Worm (Caenorhabditis elegans) whole organism, mixed stage, embryonic: ENCODE data around the gene R74.7.

ENCODE experiments used
- M03D4.4 ChIP-seq: sonication (generic microtip); optimal IDR thresholded peaks from 2 replicates; lab custom pipeline; 2017; ENCODE audit warnings: mild to moderate bottlenecking, missing genetic modification characterization, missing compliant biosample characterization
- bed-3 ChIP-seq: fragments of 200-800 bp; sonication (Bioruptor generic); optimal IDR thresholded peaks from 3 replicates; lab custom pipeline; 2018; ENCODE audit warnings: mild to moderate bottlenecking, missing genetic modification characterization, moderate library complexity, missing compliant biosample characterization
- blmp-1 ChIP-seq: fragments of 150-350 bp; optimal IDR thresholded peaks from 2 replicates; lab custom pipeline; 2014; ENCODE audit warnings: missing biosample characterization, missing genetic modification characterization
- ceh-39 ChIP-seq: fragments of 150-350 bp; optimal IDR thresholded peaks from 2 replicates; lab custom pipeline; 2014; ENCODE audit warnings: missing biosample characterization, missing genetic modification characterization
- ceh-43 ChIP-seq: fragments of 200-800 bp; sonication (Bioruptor generic); optimal IDR thresholded peaks from 2 replicates; lab custom pipeline; 2018; ENCODE audit warnings: mild to moderate bottlenecking, missing genetic modification characterization, moderate library complexity, missing compliant biosample characterization
- ceh-83 ChIP-seq: fragments of 200-800 bp; sonication (Bioruptor generic); optimal IDR thresholded peaks from 2 replicates; lab custom pipeline; 2018; ENCODE audit warnings: mild to moderate bottlenecking, missing genetic modification characterization, missing compliant biosample characterization
- cnd-1 ChIP-seq: fragments of 200-800 bp; sonication (Bioruptor generic); optimal IDR thresholded peaks from 2 replicates; lab custom pipeline; 2018; ENCODE audit warnings: mild to moderate bottlenecking, missing genetic modification characterization, missing compliant biosample characterization
- drap-1 ChIP-seq: fragments of 200-800 bp; sonication (Bioruptor generic); optimal IDR thresholded peaks from 3 replicates; lab custom pipeline; 2018; ENCODE audit warnings: mild to moderate bottlenecking, missing genetic modification characterization, missing compliant biosample characterization
- elt-1 ChIP-seq: sonication (generic microtip); optimal IDR thresholded peaks from 2 replicates; lab custom pipeline; 2017; ENCODE audit warnings: missing genetic modification characterization, mild to moderate bottlenecking, missing compliant biosample characterization, antibody characterized with exemption, moderate library complexity, borderline replicate concordance; ENCODE audit not compliant: insufficient read depth
- elt-3 ChIP-seq: fragments of 150-350 bp; optimal IDR thresholded peaks from 2 replicates; lab custom pipeline; 2014; ENCODE audit warnings: missing biosample characterization, missing genetic modification characterization
- flh-1 ChIP-seq: fragments of 200-800 bp; sonication (Bioruptor generic); optimal IDR thresholded peaks from 2 replicates; lab custom pipeline; 2018; ENCODE audit warnings: mild to moderate bottlenecking, missing genetic modification characterization, moderate library complexity, missing compliant biosample characterization
- ham-2 ChIP-seq: fragments of 200-800 bp; sonication (Bioruptor generic); optimal IDR thresholded peaks from 2 replicates; lab custom pipeline; 2018; ENCODE audit warnings: mild to moderate bottlenecking, missing genetic modification characterization, missing compliant biosample characterization
- hlh-1 ChIP-seq: fragments of 150-350 bp; optimal IDR thresholded peaks from 2 replicates; lab custom pipeline; 2014; ENCODE audit warnings: missing biosample characterization, missing genetic modification reagents, missing genetic modification characterization
- lin-13 ChIP-seq: fragments of 150-350 bp; optimal IDR thresholded peaks from 2 replicates; lab custom pipeline; 2014; ENCODE audit warnings: missing biosample characterization, missing genetic modification characterization
- lin-32 ChIP-seq: fragments of 200-800 bp; sonication (Bioruptor generic); optimal IDR thresholded peaks from 2 replicates; lab custom pipeline; 2018; ENCODE audit warnings: mild to moderate bottlenecking, missing genetic modification characterization, missing compliant biosample characterization
- lsy-2 ChIP-seq: fragments of 150-350 bp; optimal IDR thresholded peaks from 2 replicates; lab custom pipeline; 2014; ENCODE audit warnings: missing biosample characterization, missing genetic modification characterization
- mab-5 ChIP-seq: fragments of 150-350 bp; optimal IDR thresholded peaks from 2 replicates; lab custom pipeline; 2014; ENCODE audit warnings: missing biosample characterization, missing genetic modification characterization
- mep-1 ChIP-seq: fragments of 150-350 bp; optimal IDR thresholded peaks from 2 replicates; lab custom pipeline; 2017; ENCODE audit warnings: missing biosample characterization, missing genetic modification reagents, missing genetic modification characterization, inconsistent platforms
- mls-2 ChIP-seq: sonication (generic microtip); optimal IDR thresholded peaks from 2 replicates; lab custom pipeline; 2016; ENCODE audit warnings: mild to moderate bottlenecking, missing genetic modification characterization, moderate library complexity, missing compliant biosample characterization
- nhr-12 ChIP-seq: fragments of 150-350 bp; optimal IDR thresholded peaks from 2 replicates; lab custom pipeline; 2014; ENCODE audit warnings: missing biosample characterization, missing genetic modification characterization
- nhr-2 ChIP-seq: fragments of 150-350 bp; optimal IDR thresholded peaks from 2 replicates; lab custom pipeline; 2014; ENCODE audit warnings: missing biosample characterization, missing genetic modification characterization
- nhr-28 ChIP-seq: fragments of 150-350 bp; optimal IDR thresholded peaks from 2 replicates; lab custom pipeline; 2014; ENCODE audit warnings: missing biosample characterization, missing genetic modification characterization
- nhr-76 ChIP-seq: sonication (generic microtip); optimal IDR thresholded peaks from 2 replicates; lab custom pipeline; 2017; ENCODE audit warnings: missing biosample characterization, missing genetic modification characterization
- pha-4 ChIP-seq: fragments of 150-350 bp; optimal IDR thresholded peaks from 2 replicates; lab custom pipeline; 2018; ENCODE audit warnings: missing biosample characterization, missing genetic modification reagents, missing genetic modification characterization
- snpc-4 ChIP-seq: fragments of 150-350 bp; optimal IDR thresholded peaks from 2 replicates; lab custom pipeline; 2014; ENCODE audit warnings: missing biosample characterization, missing genetic modification characterization
- sptf-1 ChIP-seq: sonication (generic microtip); optimal IDR thresholded peaks from 2 replicates; lab custom pipeline; 2017; ENCODE audit warnings: mild to moderate bottlenecking, missing genetic modification characterization, moderate library complexity, missing compliant biosample characterization
- unc-120 ChIP-seq: sonication (generic microtip); optimal IDR thresholded peaks from 2 replicates; lab custom pipeline; 2017; ENCODE audit warnings: missing genetic modification characterization, missing compliant biosample characterization; ENCODE audit not compliant: poor library complexity, severe bottlenecking
- unc-39 ChIP-seq: fragments of 150-350 bp; optimal IDR thresholded peaks from 2 replicates; lab custom pipeline; 2014; ENCODE audit warnings: missing biosample characterization, missing genetic modification characterization
- unc-62 ChIP-seq: fragments of 150-350 bp; optimal IDR thresholded peaks from 2 replicates; lab custom pipeline; 2014; ENCODE audit warnings: missing biosample characterization, missing genetic modification reagents, missing genetic modification characterization
- zip-8 ChIP-seq: fragments of 150-350 bp; optimal IDR thresholded peaks from 2 replicates; lab custom pipeline; 2014; ENCODE audit warnings: missing biosample characterization, missing genetic modification characterization
- ztf-11 ChIP-seq: fragments of 150-350 bp; optimal IDR thresholded peaks from 2 replicates; lab custom pipeline; 2014; ENCODE audit warnings: missing biosample characterization, missing genetic modification characterization

The R74.7 gene

ce11 chrIII:4224722-4225121 lies 20.5 kb downstream of the R74.7 start:
- TF ChIP-seq ceh-83, result no peak
- TF ChIP-seq, all 35 proteins: peak for 0

DNA sequence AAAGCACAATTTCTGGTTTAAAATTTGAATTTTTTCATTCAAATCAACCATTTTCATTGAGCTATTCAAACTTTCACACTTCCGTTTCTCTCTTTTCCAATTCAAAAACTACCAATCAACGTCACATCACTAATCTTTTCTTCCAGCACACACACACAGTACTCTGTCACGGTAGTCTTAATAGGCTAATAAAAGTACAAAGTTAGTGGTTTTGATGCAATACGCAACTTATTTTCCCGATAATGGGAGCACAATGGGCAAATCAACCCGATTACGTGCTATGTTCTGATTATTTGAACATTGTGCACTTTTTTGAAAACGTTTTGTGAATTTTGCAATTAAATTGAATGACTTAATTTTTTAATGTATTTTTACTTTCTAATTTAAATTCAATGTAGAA lies 23.1 kb downstream of the R74.7 start:
- TF ChIP-seq snpc-4 (tag; lab: Kevin White, UChicago) (no peak), mls-2 (tag; lab: Kevin White, UChicago) (no peak), sptf-1 (tag; lab: Kevin White, UChicago) (no peak), flh-1 (GFP tag; lab: Kevin White, UChicago) (no peak), ceh-83 (no peak), nhr-76 (tag; lab: Kevin White, UChicago) (no peak), ztf-11 (tag; lab: Kevin White, UChicago) (no peak), ceh-43 (GFP tag; lab: Kevin White, UChicago) (no peak), mep-1 (tag; lab: Kevin White, UChicago) (no peak), blmp-1 (no peak), unc-62 (no peak)

DNA sequence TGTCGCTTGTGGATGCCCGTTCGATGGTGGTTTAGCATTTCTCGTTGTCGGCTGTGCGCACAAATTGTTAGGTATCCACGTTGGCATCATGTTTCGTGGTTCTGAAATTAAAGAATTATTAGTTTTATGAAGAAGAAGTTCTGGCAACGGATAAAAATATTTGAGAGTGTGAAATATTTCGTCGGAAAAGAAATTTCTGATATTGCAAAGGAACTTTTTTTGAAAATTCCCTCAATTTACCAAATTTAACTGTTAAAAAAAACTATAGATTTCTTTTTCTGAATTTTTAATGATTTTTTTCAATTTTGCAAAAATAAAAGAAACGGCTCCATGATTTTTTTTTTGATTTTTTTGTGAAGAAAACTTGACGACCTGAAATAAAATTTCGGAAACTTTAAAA lies 23.8 kb downstream of the R74.7 start, which contains the start of gene mpk-1:
mpk-1 (minus strand) TSS at position 101 of the 400 bp plus-strand sequence.
- TF ChIP-seq cnd-1 (tag; lab: Kevin White, UChicago) (no peak), nhr-12 (no peak), lin-32 (no peak), zip-8 (no peak), bed-3 (GFP tag; lab: Kevin White, UChicago) (no peak), ham-2 (GFP tag; lab: Kevin White, UChicago) (no peak), mep-1 (tag; lab: Kevin White, UChicago) (no peak), elt-1 (tag; lab: Kevin White, UChicago) (no peak)

- TF ChIP-seq M03D4.4 (tag; lab: Kevin White, UChicago) (no peak), blmp-1 (no peak), ztf-11 (tag; lab: Kevin White, UChicago) (no peak), lin-13 (no peak), ham-2 (GFP tag; lab: Kevin White, UChicago) (no peak), pha-4 (tag; lab: Kevin White, UChicago) (no peak)
Observed at ce11 chrIII:4228841-4229240, 24.6 kb downstream of the R74.7 start, which contains the start of gene F43C1.5. F43C1.5 (plus strand) TSS chrIII:4229141.

- TF ChIP-seq lin-13 (no peak), lsy-2 (peak; percentile 52)
- TF ChIP-seq, all 35 proteins: peak for 1
Observed at ce11 chrIII:4230092-4230491, 25.9 kb downstream of the R74.7 start.

ce11 chrIII:4231372-4231771 lies 27.1 kb downstream of the R74.7 start:
- TF ChIP-seq ceh-83 (no peak), nhr-28 (tag; lab: Kevin White, UChicago) (no peak), M03D4.4 (tag; lab: Kevin White, UChicago) (no peak), hlh-1 (tag; lab: Kevin White, UChicago) (no peak), mab-5 (tag; lab: Kevin White, UChicago) (no peak), unc-120 (no peak), unc-39 (tag; lab: Kevin White, UChicago) (no peak), ceh-43 (GFP tag; lab: Kevin White, UChicago) (no peak), sptf-1 (tag; lab: Kevin White, UChicago) (no peak), lin-13 (no peak), nhr-12 (no peak), elt-3 (no peak), zip-8 (no peak), unc-62 (no peak), lin-32 (no peak), blmp-1 (no peak)
- TF ChIP-seq, all 35 proteins: peak for 0

ce11 chrIII:4232811-4233269 lies 28.6 kb downstream of the R74.7 start, which contains the start of gene nhr-20:
nhr-20 (minus strand) TSS chrIII:4233219.
- TF ChIP-seq unc-62, result no peak
- no peak for TF ChIP-seq mab-5 (tag; lab: Kevin White, UChicago)
- TF ChIP-seq elt-3, result no peak
- no peak for TF ChIP-seq elt-1 (tag; lab: Kevin White, UChicago)
- no peak for TF ChIP-seq blmp-1
- TF ChIP-seq ceh-39 (tag; lab: Kevin White, UChicago), result no peak
- TF ChIP-seq zip-8, result no peak
- no peak for TF ChIP-seq lsy-2
- no peak for TF ChIP-seq flh-1 (GFP tag; lab: Kevin White, UChicago)
- TF ChIP-seq ham-2 (GFP tag; lab: Kevin White, UChicago), result no peak
- no peak for TF ChIP-seq nhr-2 (tag; lab: Kevin White, UChicago)
- no peak for TF ChIP-seq drap-1 (GFP tag; lab: Kevin White, UChicago)
- no peak for TF ChIP-seq cnd-1 (tag; lab: Kevin White, UChicago)
- no peak for TF ChIP-seq nhr-12
- no peak for TF ChIP-seq ceh-43 (GFP tag; lab: Kevin White, UChicago)
- no peak for TF ChIP-seq lin-13
- no peak for TF ChIP-seq unc-39 (tag; lab: Kevin White, UChicago)
- TF ChIP-seq unc-120, result no peak
- no peak for TF ChIP-seq mep-1 (tag; lab: Kevin White, UChicago)
- TF ChIP-seq, all 35 proteins: peak for 0
